Fruit fly (Drosophila melanogaster): ENCODE data around the gene SREBP.

dm6 chr3L:19804908-19805307 lies 11.2 kb downstream of the SREBP start, which contains the start of the genes TORIP and Ccdc58:
- TF ChIP-seq Mnt (GFP tag; optimal IDR thresholded peaks at IDR 0.05) (no peak), cnc (optimal IDR thresholded peaks at IDR 0.05) (no peak), Hr96 (GFP tag; optimal IDR thresholded peaks at IDR 0.05) (no peak), CG14711 (tag; optimal IDR thresholded peaks at IDR 0.05) (no peak), kay (GFP tag; ENCODE audit: borderline replicate concordance) (no peak), bab1 (GFP tag; optimal IDR thresholded peaks at IDR 0.05) (no peak), CG5204 (GFP tag; optimal IDR thresholded peaks at IDR 0.05) (no peak), CG33017 (tag; optimal IDR thresholded peaks at IDR 0.05) (no peak), pad (GFP tag; optimal IDR thresholded peaks at IDR 0.05) (no peak), tj (GFP tag; optimal IDR thresholded peaks at IDR 0.05) (peak; percentile 75), CG7101 (tag; optimal IDR thresholded peaks at IDR 0.05) (no peak)

All from whole organism, adult.